Fruit fly (Drosophila melanogaster) whole organism, embryonic: ENCODE results near the gene Jhbp16.

Experiments
- Ada2b ChIP-seq: fragments of 200-800 bp; sonication (Bioruptor generic); IDR thresholded peaks from 2 replicates; pipeline ENCODE4 v1.3.6; 2022; ENCODE audit warnings: missing biosample characterization, missing genetic modification characterization
- Atf6 ChIP-seq: fragments of 200-800 bp; sonication (Bioruptor generic); IDR thresholded peaks from 2 replicates; pipeline ENCODE4 v1.3.6; 2022; ENCODE audit warnings: missing biosample characterization, missing genetic modification characterization
- Bteb2 ChIP-seq: fragments of 200-800 bp; sonication (Bioruptor generic); optimal IDR thresholded peaks from 2 replicates; lab custom pipeline; 2016; ENCODE audit warnings: missing biosample characterization, missing genetic modification characterization
- CG10366 ChIP-seq: fragments of 200-800 bp; sonication (Bioruptor generic); IDR thresholded peaks from 2 replicates; pipeline ENCODE4 v1.3.6; 2022; ENCODE audit warnings: missing biosample characterization, missing genetic modification characterization
- CG11456 ChIP-seq: fragments of 200-800 bp; sonication (Bioruptor generic); IDR thresholded peaks from 3 replicates; pipeline ENCODE4 v1.3.6; 2022; ENCODE audit warnings: missing biosample characterization, missing genetic modification characterization
- CG11504 ChIP-seq: fragments of 200-800 bp; sonication (Bioruptor generic); optimal IDR thresholded peaks from 3 replicates; lab custom pipeline; 2019; ENCODE audit warnings: missing biosample characterization, mild to moderate bottlenecking, missing genetic modification characterization, moderate library complexity
- CG13775 ChIP-seq: fragments of 200-800 bp; sonication (Bioruptor generic); optimal IDR thresholded peaks from 3 replicates; lab custom pipeline; 2017; ENCODE audit warnings: missing biosample characterization, mild to moderate bottlenecking, missing genetic modification characterization
- CG1603 ChIP-seq: fragments of 200-800 bp; sonication (Bioruptor generic); optimal IDR thresholded peaks from 2 replicates; lab custom pipeline; 2019; ENCODE audit warnings: missing biosample characterization, mild to moderate bottlenecking, missing genetic modification characterization, moderate library complexity
- CG16813 ChIP-seq: fragments of 200-800 bp; sonication (Bioruptor generic); IDR thresholded peaks from 3 replicates; pipeline ENCODE4 v1.3.6; 2022; ENCODE audit warnings: missing biosample characterization, missing genetic modification characterization; ENCODE audit not compliant: partially characterized antibody
- CG1792 ChIP-seq: fragments of 200-800 bp; sonication (Bioruptor generic); optimal IDR thresholded peaks from 2 replicates; lab custom pipeline; 2016; ENCODE audit warnings: missing biosample characterization, missing genetic modification characterization
- CG1832 ChIP-seq: fragments of 200-800 bp; sonication (Bioruptor generic); optimal IDR thresholded peaks from 2 replicates; lab custom pipeline; 2017; ENCODE audit warnings: missing biosample characterization, mild to moderate bottlenecking, missing genetic modification characterization, inconsistent platforms
- CG32772 ChIP-seq: fragments of 200-800 bp; sonication (Bioruptor generic); IDR thresholded peaks from 2 replicates; pipeline ENCODE4 v1.3.6; 2022; ENCODE audit warnings: missing biosample characterization, missing genetic modification characterization
- CG34224 ChIP-seq: fragments of 200-800 bp; sonication (Bioruptor generic); IDR thresholded peaks from 3 replicates; pipeline ENCODE4 v1.3.6; 2022; ENCODE audit warnings: missing biosample characterization, missing genetic modification characterization; ENCODE audit not compliant: partially characterized antibody
- CG4424 ChIP-seq: fragments of 200-800 bp; sonication (Bioruptor generic); optimal IDR thresholded peaks from 3 replicates; lab custom pipeline; 2016; ENCODE audit warnings: missing biosample characterization, missing genetic modification characterization
- CG7839 ChIP-seq: fragments of 200-800 bp; sonication (Bioruptor generic); optimal IDR thresholded peaks from 3 replicates; lab custom pipeline; 2018; ENCODE audit warnings: missing biosample characterization, mild to moderate bottlenecking, missing genetic modification characterization, moderate library complexity
- CG8478 ChIP-seq: fragments of >200 bp; optimal IDR thresholded peaks from 2 replicates; lab custom pipeline; 2018
- Doc3 ChIP-seq: fragments of 200-800 bp; sonication (Bioruptor generic); IDR thresholded peaks from 3 replicates; pipeline ENCODE4 v1.3.6; 2022; ENCODE audit warnings: missing biosample characterization, missing genetic modification characterization; ENCODE audit not compliant: partially characterized antibody
- Eip74EF ChIP-seq, 2 experiments: fragments of 200-800 bp in 1 of 2; fragments of >200 bp in 1 of 2; sonication (Bioruptor generic) in 1 of 2; optimal IDR thresholded peaks; 2 replicates each; lab custom pipeline; 2017 to 2019; ENCODE audit warnings: missing biosample characterization in 2 of 2, missing genetic modification characterization in 2 of 2, mild to moderate bottlenecking in 1 of 2, moderate library complexity in 1 of 2
- H15 ChIP-seq: fragments of 200-800 bp; sonication (Bioruptor generic); IDR thresholded peaks from 3 replicates; pipeline ENCODE4 v1.3.6; 2022; ENCODE audit warnings: missing biosample characterization, missing genetic modification characterization
- H2.0 ChIP-seq: fragments of 200-800 bp; sonication (Bioruptor generic); IDR thresholded peaks from 2 replicates; pipeline ENCODE4 v1.3.6; 2022; ENCODE audit warnings: missing biosample characterization, missing genetic modification characterization
- HLH54F ChIP-seq: fragments of 200-800 bp; sonication (Bioruptor generic); optimal IDR thresholded peaks from 3 replicates; lab custom pipeline; 2016; ENCODE audit warnings: missing biosample characterization, missing genetic modification characterization
- HmgZ ChIP-seq: fragments of 200-800 bp; sonication (Bioruptor generic); optimal IDR thresholded peaks from 2 replicates; lab custom pipeline; 2018; ENCODE audit warnings: missing biosample characterization, mild to moderate bottlenecking, missing genetic modification characterization
- Mes4 ChIP-seq: fragments of 200-800 bp; sonication (Bioruptor generic); optimal IDR thresholded peaks from 2 replicates; lab custom pipeline; 2016; ENCODE audit warnings: missing biosample characterization, missing genetic modification characterization
- Nf-YB ChIP-seq: fragments of 200-800 bp; sonication (Bioruptor generic); optimal IDR thresholded peaks from 3 replicates; lab custom pipeline; 2019; ENCODE audit warnings: missing biosample characterization, mild to moderate bottlenecking, missing genetic modification characterization, moderate library complexity
- Tbp ChIP-seq: fragments of >200 bp; optimal IDR thresholded peaks from 2 replicates; lab custom pipeline; 2018; ENCODE audit warnings: missing biosample characterization, missing genetic modification characterization
- ase ChIP-seq: fragments of 200-800 bp; sonication (Bioruptor generic); IDR thresholded peaks from 3 replicates; pipeline ENCODE4 v1.3.6; 2022; ENCODE audit warnings: missing biosample characterization, missing genetic modification characterization
- bbx ChIP-seq: fragments of 200-800 bp; sonication (Bioruptor generic); IDR thresholded peaks from 2 replicates; pipeline ENCODE4 v1.3.6; 2022; ENCODE audit warnings: missing biosample characterization, missing genetic modification characterization; ENCODE audit not compliant: partially characterized antibody
- chm ChIP-seq: fragments of 200-800 bp; sonication (Bioruptor generic); IDR thresholded peaks from 2 replicates; pipeline ENCODE4 v1.3.6; 2022; ENCODE audit warnings: missing biosample characterization, missing genetic modification characterization
- danr ChIP-seq: fragments of 200-800 bp; sonication (Bioruptor generic); IDR thresholded peaks from 2 replicates; pipeline ENCODE4 v1.3.6; 2022; ENCODE audit warnings: missing biosample characterization, missing genetic modification characterization
- dmrt11E ChIP-seq: fragments of 200-800 bp; sonication (Bioruptor generic); optimal IDR thresholded peaks from 3 replicates; lab custom pipeline; 2018; ENCODE audit warnings: missing biosample characterization, mild to moderate bottlenecking, missing genetic modification characterization, moderate library complexity
- hth ChIP-seq: fragments of >200 bp; optimal IDR thresholded peaks from 2 replicates; lab custom pipeline; 2017; ENCODE audit warnings: inconsistent platforms
- ind ChIP-seq: fragments of 200-800 bp; sonication (Bioruptor generic); optimal IDR thresholded peaks from 3 replicates; lab custom pipeline; 2016; ENCODE audit warnings: missing biosample characterization, missing genetic modification characterization
- insv ChIP-seq, 2 experiments: fragments of 200-800 bp; sonication (Bioruptor generic); optimal IDR thresholded peaks; 3 replicates each; lab custom pipeline; 2016 to 2018; ENCODE audit warnings: missing biosample characterization in 2 of 2, missing genetic modification characterization in 2 of 2
- kay ChIP-seq: fragments of 200-800 bp; sonication (Bioruptor generic); optimal IDR thresholded peaks from 2 replicates; lab custom pipeline; 2016; ENCODE audit warnings: missing biosample characterization, missing genetic modification characterization
- lbe ChIP-seq: fragments of 200-800 bp; sonication (Bioruptor generic); optimal IDR thresholded peaks from 2 replicates; lab custom pipeline; 2016; ENCODE audit warnings: missing biosample characterization, mild to moderate bottlenecking, missing genetic modification characterization
- lilli ChIP-seq: fragments of 200-800 bp; sonication (Bioruptor generic); optimal IDR thresholded peaks from 3 replicates; lab custom pipeline; 2016; ENCODE audit warnings: missing biosample characterization, missing genetic modification characterization
- mirr ChIP-seq: fragments of 200-800 bp; sonication (Bioruptor generic); optimal IDR thresholded peaks from 3 replicates; lab custom pipeline; 2018; ENCODE audit warnings: missing biosample characterization, mild to moderate bottlenecking, missing genetic modification characterization
- nerfin-1 ChIP-seq: fragments of 200-800 bp; sonication (Bioruptor generic); optimal IDR thresholded peaks from 3 replicates; lab custom pipeline; 2019; ENCODE audit warnings: missing biosample characterization, mild to moderate bottlenecking, missing genetic modification characterization, moderate library complexity
- pan ChIP-seq, 4 experiments: fragments of >200 bp in 3 of 4; fragments of 200-800 bp in 1 of 4; sonication (Bioruptor generic) in 1 of 4; optimal IDR thresholded peaks in 3 of 4; IDR thresholded peaks in 1 of 4; 2 replicates each; pipeline versions ENCODE4 v1.3.6 to Lab custom; 2017 to 2022; ENCODE audit warnings: missing biosample characterization in 2 of 4, missing genetic modification characterization in 2 of 4, mixed read lengths in 1 of 4
- pb ChIP-seq: fragments of 200-800 bp; sonication (Bioruptor generic); optimal IDR thresholded peaks from 3 replicates; lab custom pipeline; 2016; ENCODE audit warnings: missing biosample characterization, missing genetic modification characterization
- peb ChIP-seq: fragments of 200-800 bp; sonication (Bioruptor generic); IDR thresholded peaks from 2 replicates; pipeline ENCODE4 v1.3.6; 2022; ENCODE audit warnings: missing biosample characterization, missing genetic modification characterization
- pho ChIP-seq: fragments of 200-800 bp; sonication (Bioruptor generic); optimal IDR thresholded peaks from 2 replicates; lab custom pipeline; 2016; ENCODE audit warnings: missing biosample characterization, missing genetic modification characterization
- pita ChIP-seq: fragments of 200-800 bp; sonication (Bioruptor generic); optimal IDR thresholded peaks from 2 replicates; lab custom pipeline; 2017; ENCODE audit warnings: missing biosample characterization, mild to moderate bottlenecking, missing genetic modification characterization
- pros ChIP-seq: fragments of 200-800 bp; sonication (Bioruptor generic); optimal IDR thresholded peaks from 3 replicates; lab custom pipeline; 2019; ENCODE audit warnings: missing biosample characterization, mild to moderate bottlenecking, missing genetic modification characterization, moderate library complexity
- sd ChIP-seq: fragments of 200-800 bp; sonication (Bioruptor generic); optimal IDR thresholded peaks from 3 replicates; lab custom pipeline; 2018; ENCODE audit warnings: missing biosample characterization, mild to moderate bottlenecking, missing genetic modification characterization, moderate library complexity
- sima ChIP-seq: fragments of 200-800 bp; sonication (Bioruptor generic); optimal IDR thresholded peaks from 2 replicates; lab custom pipeline; 2016; ENCODE audit warnings: missing biosample characterization, missing genetic modification characterization
- sna ChIP-seq: fragments of 200-800 bp; sonication (Bioruptor generic); IDR thresholded peaks from 2 replicates; pipeline ENCODE4 v1.3.6; 2022; ENCODE audit warnings: missing biosample characterization, missing genetic modification characterization; ENCODE audit not compliant: partially characterized antibody
- sqz ChIP-seq: fragments of 200-800 bp; sonication (Bioruptor generic); optimal IDR thresholded peaks from 3 replicates; lab custom pipeline; 2018; ENCODE audit warnings: missing biosample characterization, mild to moderate bottlenecking, missing genetic modification characterization
- tio ChIP-seq: fragments of 200-800 bp; sonication (Bioruptor generic); optimal IDR thresholded peaks from 2 replicates; lab custom pipeline; 2017; ENCODE audit warnings: missing biosample characterization, missing genetic modification characterization, inconsistent platforms
- vvl ChIP-seq: fragments of 200-800 bp; sonication (Bioruptor generic); IDR thresholded peaks from 2 replicates; pipeline ENCODE4 v1.3.6; 2022; ENCODE audit warnings: missing biosample characterization, missing genetic modification characterization

Jhbp16 gene

DNA sequence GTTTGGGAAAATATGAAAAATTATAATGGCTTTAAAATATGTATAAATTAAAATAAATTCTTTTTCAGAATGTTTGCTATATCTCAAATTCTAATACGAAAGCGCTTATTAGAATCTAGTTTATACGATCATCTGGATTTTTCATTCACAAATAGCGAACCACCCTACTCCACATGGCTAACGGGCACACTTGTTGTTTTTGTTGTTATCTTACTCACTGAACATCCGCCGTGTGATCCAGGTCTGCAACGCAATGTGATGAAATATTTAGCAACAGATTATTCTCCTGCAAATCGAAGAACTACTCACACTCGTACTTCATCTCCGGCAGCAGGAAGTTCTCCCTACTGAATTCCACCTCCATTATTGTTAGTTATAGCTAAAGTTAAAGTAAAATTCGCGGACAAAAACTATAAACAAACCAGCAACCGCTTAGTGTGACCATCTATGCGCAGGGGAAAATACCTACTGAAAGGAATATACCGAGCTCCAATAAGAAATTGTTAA, 1.6 kb upstream of the Jhbp16 start, which contains the start of gene Archease (continued):
- TF ChIP-seq Bteb2, result peak; percentile 20
- no peak for TF ChIP-seq tio (GFP tag; lab: Kevin White, UChicago)
- no peak for TF ChIP-seq Tbp
- no peak for TF ChIP-seq CG1832 (GFP tag; lab: Kevin White, UChicago)
- no peak for TF ChIP-seq CG1792 (GFP tag; lab: Kevin White, UChicago)
- TF ChIP-seq CG1603 (tag; lab: Kevin White, UChicago), result peak; percentile 43
- TF ChIP-seq CG32772 (GFP tag; lab: Robert Waterston, UW), result no peak
- peak; percentile 86 to 98 for TF ChIP-seq insv (GFP tag; optimal IDR thresholded peaks at IDR 0.05; lab: Kevin White, UChicago)
- TF ChIP-seq pb (GFP tag; lab: Kevin White, UChicago), result no peak
- no peak for TF ChIP-seq pros (GFP tag; lab: Kevin White, UChicago)
- peak; percentile 82 for TF ChIP-seq nerfin-1 (tag; lab: Kevin White, UChicago)
- 0 out of 2 replicates have a peak, but pooled peaks have one; percentile 33 for TF ChIP-seq Atf6 (GFP tag; lab: Robert Waterston, UW)
- TF ChIP-seq H15, result 0 out of 3 replicates have a peak, but pooled peaks have one; percentile 40
- TF ChIP-seq vvl, result peak; percentile 67; the same call in 1 of the 2 replicates
- peak; percentile 68 for TF ChIP-seq lbe (GFP tag; lab: Kevin White, UChicago)
- TF ChIP-seq HLH54F (GFP tag; lab: Kevin White, UChicago), result no peak
- TF ChIP-seq Doc3 (GFP tag; lab: Robert Waterston, UW), result no peak
- TF ChIP-seq Mes4 (GFP tag; lab: Kevin White, UChicago), result no peak
- no peak for TF ChIP-seq sqz (GFP tag; lab: Kevin White, UChicago)
- TF ChIP-seq dmrt11E, result peak; percentile 13
- TF ChIP-seq bbx (GFP tag; lab: Robert Waterston, UW), result 0 out of 2 replicates have a peak, but pooled peaks have one; percentile 29
- TF ChIP-seq sima (GFP tag; lab: Kevin White, UChicago), result no peak
- TF ChIP-seq Eip74EF (GFP tag; optimal IDR thresholded peaks at IDR 0.05; lab: Kevin White, UChicago), result peak in 1 of 2 experiments; percentile 54
- peak; percentile 38; the same call in 2 of the 3 replicates for TF ChIP-seq CG34224 (GFP tag; lab: Robert Waterston, UW)
- peak; percentile 40 for TF ChIP-seq mirr (GFP tag; lab: Kevin White, UChicago)
- no peak for TF ChIP-seq pan (optimal IDR thresholded peaks at IDR 0.05; lab: Kevin White, UChicago)
- peak in 1 of 2 experiments; percentile 44 for TF ChIP-seq pan (GFP tag; optimal IDR thresholded peaks at IDR 0.05 in 1 of 2, IDR thresholded peaks at IDR 0.05 in 1 of 2)
- peak; percentile 54 for TF ChIP-seq HmgZ (tag; lab: Kevin White, UChicago)
- peak; percentile 61 for TF ChIP-seq CG7839 (tag; lab: Kevin White, UChicago)
- TF ChIP-seq Nf-YB (GFP tag; lab: Kevin White, UChicago), result peak; percentile 34
- no peak for TF ChIP-seq peb
- TF ChIP-seq chm (GFP tag; lab: Robert Waterston, UW), result peak; percentile 60; the same call in 1 of the 2 replicates
- TF ChIP-seq lilli, result peak; percentile 51
- 0 out of 2 replicates have a peak, but pooled peaks have one; percentile 25 for TF ChIP-seq Ada2b (GFP tag; lab: Robert Waterston, UW)
- peak; percentile 71 for TF ChIP-seq CG11504 (tag; lab: Kevin White, UChicago)
- TF ChIP-seq CG11456, result 0 out of 3 replicates have a peak, but pooled peaks have one; percentile 12
- no peak for TF ChIP-seq sna
- no peak for TF ChIP-seq CG8478
- no peak for TF ChIP-seq ase (GFP tag; lab: Robert Waterston, UW)
- peak; percentile 43 for TF ChIP-seq CG13775 (GFP tag; lab: Kevin White, UChicago)
- TF ChIP-seq CG16813, result no peak
- TF ChIP-seq pho (GFP tag; lab: Kevin White, UChicago), result no peak
- no peak for TF ChIP-seq danr
- TF ChIP-seq kay (GFP tag; lab: Kevin White, UChicago), result peak; percentile 37
- no peak for TF ChIP-seq pita (GFP tag; lab: Kevin White, UChicago)
- TF ChIP-seq CG10366 (GFP tag; lab: Robert Waterston, UW), result peak; percentile 34
- no peak for TF ChIP-seq sd (tag; lab: Kevin White, UChicago)
- no peak for TF ChIP-seq hth (lab: Kevin White, UChicago)
- TF ChIP-seq ind, result peak; percentile 45
- TF ChIP-seq H2.0 (GFP tag; lab: Robert Waterston, UW), result 0 out of 2 replicates have a peak, but pooled peaks have one; percentile 30
- peak; percentile 58 for TF ChIP-seq CG4424 (GFP tag; lab: Kevin White, UChicago)
